Worm (Caenorhabditis elegans) whole organism, L4 larva: ENCODE results near the gene Y6G8.8.
"Not testable (repeated sequence)": the region's sequence is repeated elsewhere in the genome, so short reads cannot be mapped to it uniquely, and the experiment has no call there.

ENCODE experiments used
- F10B5.3 ChIP-seq: sonication (generic microtip); optimal IDR thresholded peaks from 2 replicates; lab custom pipeline; 2016; ENCODE audit warnings: mild to moderate bottlenecking, missing genetic modification characterization, missing compliant biosample characterization
- F37D6.2 ChIP-seq: sonication (generic microtip); optimal IDR thresholded peaks from 2 replicates; lab custom pipeline; 2016; ENCODE audit warnings: mild to moderate bottlenecking, missing genetic modification characterization, missing compliant biosample characterization
- ZK337.2 ChIP-seq: fragments of 200-800 bp; sonication (Bioruptor generic); IDR thresholded peaks from 2 replicates; pipeline ENCODE4 v1.3.6; 2022; ENCODE audit warnings: missing genetic modification reagents, missing genetic modification characterization, missing compliant biosample characterization
- aha-1 ChIP-seq: fragments of 150-350 bp; peaks from one replicate; lab custom pipeline; 2014; ENCODE audit warnings: missing biosample characterization, missing genetic modification characterization
- ceh-20 ChIP-seq: fragments of 200-800 bp; sonication (Bioruptor generic); IDR thresholded peaks from 2 replicates; pipeline ENCODE4 v1.3.6; 2022; ENCODE audit warnings: missing genetic modification reagents, missing genetic modification characterization, missing compliant biosample characterization
- ceh-32 ChIP-seq: sonication (generic microtip); optimal IDR thresholded peaks from 2 replicates; lab custom pipeline; 2016; ENCODE audit warnings: mild to moderate bottlenecking, missing genetic modification characterization, missing compliant biosample characterization; ENCODE audit not compliant: poor library complexity
- ceh-82 ChIP-seq: sonication (generic microtip); optimal IDR thresholded peaks from 2 replicates; lab custom pipeline; 2017; ENCODE audit warnings: missing biosample characterization, missing genetic modification characterization
- ctbp-1 ChIP-seq: fragments of 200-800 bp; sonication (Bioruptor generic); IDR thresholded peaks from 2 replicates; pipeline ENCODE4 v1.3.6; 2022; ENCODE audit warnings: missing genetic modification reagents, missing genetic modification characterization, missing compliant biosample characterization
- daf-16 ChIP-seq, 3 experiments: sonication (generic microtip); optimal IDR thresholded peaks; 2 replicates each; lab custom pipeline; 2016 to 2017; ENCODE audit warnings: missing genetic modification characterization in 3 of 3, missing genetic modification reagents in 3 of 3, mild to moderate bottlenecking in 2 of 3, missing compliant biosample characterization in 2 of 3, missing biosample characterization in 1 of 3, moderate library complexity in 1 of 3
- dpl-1 ChIP-seq: fragments of 150-350 bp; optimal IDR thresholded peaks from 2 replicates; lab custom pipeline; 2014; ENCODE audit warnings: missing biosample characterization, missing genetic modification reagents, missing genetic modification characterization
- dve-1 ChIP-seq: sonication (generic microtip); optimal IDR thresholded peaks from 2 replicates; lab custom pipeline; 2017; ENCODE audit warnings: antibody characterized with exemption, mild to moderate bottlenecking, missing genetic modification characterization, missing compliant biosample characterization; ENCODE audit not compliant: insufficient read depth
- fkh-10 ChIP-seq: fragments of 150-350 bp; optimal IDR thresholded peaks from 2 replicates; lab custom pipeline; 2014; ENCODE audit warnings: missing biosample characterization, missing genetic modification reagents, missing genetic modification characterization
- hif-1 ChIP-seq, 2 experiments: sonication (generic microtip); optimal IDR thresholded peaks; 2 replicates each; lab custom pipeline; 2016 to 2017; ENCODE audit warnings: missing compliant biosample characterization in 2 of 2, missing genetic modification characterization in 2 of 2, missing genetic modification reagents in 2 of 2, missing genotype in 2 of 2, mild to moderate bottlenecking in 1 of 2
- hlh-30 ChIP-seq: sonication (generic microtip); optimal IDR thresholded peaks from 2 replicates; lab custom pipeline; 2017; ENCODE audit warnings: antibody characterized with exemption, mild to moderate bottlenecking, missing genetic modification characterization, missing compliant biosample characterization; ENCODE audit not compliant: insufficient read depth
- lin-15B ChIP-seq: fragments of 150-350 bp; sonication (generic microtip); optimal IDR thresholded peaks from 3 replicates; lab custom pipeline; 2014; ENCODE audit warnings: missing biosample characterization, missing genetic modification characterization
- lin-38 ChIP-seq: fragments of 200-800 bp; sonication (Bioruptor generic); IDR thresholded peaks from 2 replicates; pipeline ENCODE4 v1.3.6; 2022; ENCODE audit warnings: missing genetic modification reagents, missing genetic modification characterization, missing compliant biosample characterization
- madf-5 ChIP-seq, 2 experiments: fragments of 200-800 bp; sonication (Bioruptor generic); IDR thresholded peaks; 2 replicates each; pipeline ENCODE4 v1.3.6; 2022; ENCODE audit warnings: missing compliant biosample characterization in 2 of 2, missing genetic modification characterization in 2 of 2
- madf-9 ChIP-seq: fragments of 200-800 bp; sonication (Bioruptor generic); conservative IDR thresholded peaks from 2 replicates; pipeline ENCODE4 v1.3.6; 2022; ENCODE audit warnings: missing genetic modification reagents, missing genetic modification characterization, missing compliant biosample characterization
- mep-1 ChIP-seq: fragments of 150-350 bp; sonication (generic microtip); optimal IDR thresholded peaks from 3 replicates; lab custom pipeline; 2014; ENCODE audit warnings: missing biosample characterization, missing genetic modification characterization
- mes-2 ChIP-seq: sonication (generic microtip); optimal IDR thresholded peaks from 2 replicates; lab custom pipeline; 2016; ENCODE audit warnings: missing genotype, mild to moderate bottlenecking, missing genetic modification characterization, missing compliant biosample characterization; ENCODE audit not compliant: poor library complexity, severe bottlenecking
- nhr-102 ChIP-seq: sonication (generic microtip); optimal IDR thresholded peaks from 2 replicates; lab custom pipeline; 2016; ENCODE audit warnings: mild to moderate bottlenecking, missing genetic modification characterization, moderate library complexity, missing compliant biosample characterization
- nhr-25 ChIP-seq: sonication (generic microtip); optimal IDR thresholded peaks from 2 replicates; lab custom pipeline; 2017; ENCODE audit warnings: missing genetic modification characterization, mild to moderate bottlenecking, missing compliant biosample characterization, antibody characterized with exemption, moderate library complexity, borderline replicate concordance; ENCODE audit not compliant: insufficient read depth
- nhr-76 ChIP-seq: fragments of 150-350 bp; optimal IDR thresholded peaks from 2 replicates; lab custom pipeline; 2014; ENCODE audit warnings: missing biosample characterization, missing genetic modification characterization
- nhr-77 ChIP-seq: fragments of 150-350 bp; optimal IDR thresholded peaks from 2 replicates; lab custom pipeline; 2014; ENCODE audit warnings: missing biosample characterization, missing genetic modification characterization
- pha-4 ChIP-seq, 2 experiments: fragments of 150-350 bp in 1 of 2; fragments of 200-800 bp in 1 of 2; sonication (Bioruptor generic) in 1 of 2; IDR thresholded peaks in 1 of 2; optimal IDR thresholded peaks in 1 of 2; 2 replicates each; pipeline versions ENCODE4 v1.3.6 to Lab custom; 2014 to 2022; ENCODE audit warnings: missing genetic modification characterization in 2 of 2, missing genetic modification reagents in 2 of 2, missing biosample characterization in 1 of 2, missing compliant biosample characterization in 1 of 2
- pqm-1 ChIP-seq: sonication (generic microtip); optimal IDR thresholded peaks from 2 replicates; lab custom pipeline; 2017; ENCODE audit warnings: missing biosample characterization, missing genetic modification characterization
- rbr-2 ChIP-seq: sonication (generic microtip); optimal IDR thresholded peaks from 2 replicates; lab custom pipeline; 2016; ENCODE audit warnings: missing genotype, missing genetic modification characterization, missing compliant biosample characterization
- sdz-12 ChIP-seq: fragments of 200-800 bp; sonication (Bioruptor generic); optimal IDR thresholded peaks from 2 replicates; lab custom pipeline; 2018; ENCODE audit warnings: mild to moderate bottlenecking, missing genetic modification characterization, missing compliant biosample characterization
- set-16 ChIP-seq: fragments of 200-800 bp; sonication (Bioruptor generic); IDR thresholded peaks from 2 replicates; pipeline ENCODE4 v1.3.6; 2022; ENCODE audit warnings: missing genetic modification reagents, missing genetic modification characterization, missing compliant biosample characterization
- tra-1 ChIP-seq: fragments of 200-800 bp; sonication (Bioruptor generic); IDR thresholded peaks from 2 replicates; pipeline ENCODE4 v1.3.6; 2022; ENCODE audit warnings: missing genetic modification reagents, missing genetic modification characterization, missing compliant biosample characterization
- unc-130 ChIP-seq: sonication (generic microtip); optimal IDR thresholded peaks from 2 replicates; lab custom pipeline; 2016; ENCODE audit warnings: missing genetic modification reagents, missing genetic modification characterization, missing compliant biosample characterization
- zag-1 ChIP-seq: fragments of 150-350 bp; optimal IDR thresholded peaks from 2 replicates; lab custom pipeline; 2014; ENCODE audit warnings: missing biosample characterization, missing genetic modification characterization
- zip-11 ChIP-seq: fragments of 200-800 bp; sonication (Bioruptor generic); IDR thresholded peaks from 2 replicates; pipeline ENCODE4 v1.3.6; 2022; ENCODE audit warnings: missing genetic modification characterization, missing compliant biosample characterization
- ztf-11 ChIP-seq: fragments of 150-350 bp; optimal IDR thresholded peaks from 2 replicates; lab custom pipeline; 2014; ENCODE audit warnings: missing biosample characterization, missing genetic modification characterization

Y6G8.8 gene

DNA sequence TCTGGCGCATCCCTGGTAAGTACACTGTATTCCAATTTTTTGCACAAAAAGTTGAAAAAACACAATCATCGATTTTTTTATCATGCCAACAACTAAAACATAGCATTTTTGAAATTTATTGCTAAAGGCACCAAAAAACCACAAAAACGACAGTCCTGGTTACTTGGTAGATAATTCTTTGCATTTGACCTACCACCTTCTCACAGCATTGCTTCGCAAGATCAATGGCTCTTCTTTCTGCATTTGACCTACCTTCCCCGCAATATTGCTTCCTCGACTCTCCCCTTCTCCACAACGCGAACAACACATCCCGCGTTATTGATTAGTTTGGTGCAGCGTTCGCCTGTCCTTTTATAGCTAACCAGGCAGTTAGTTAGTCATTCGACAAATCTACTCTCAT is 18.8 kb upstream of the Y6G8.8 start, which contains the start of gene ztf-25:
TSS of gene ztf-25 (plus strand) at position 301 of the 400 bp plus-strand sequence.
- TF ChIP-seq unc-130 (GFP tag; lab: Kevin White, UChicago) (no peak), sdz-12 (GFP tag; lab: Kevin White, UChicago) (no peak), zag-1 (tag; lab: Kevin White, UChicago) (no peak), nhr-25 (tag; lab: Kevin White, UChicago) (no peak), fkh-10 (no peak), ceh-32 (tag; lab: Kevin White, UChicago) (no peak), madf-9 (GFP tag; lab: Robert Waterston, UW) (no peak), ZK337.2 (no peak), nhr-102 (tag; lab: Kevin White, UChicago) (no peak), aha-1 (no peak)

DNA sequence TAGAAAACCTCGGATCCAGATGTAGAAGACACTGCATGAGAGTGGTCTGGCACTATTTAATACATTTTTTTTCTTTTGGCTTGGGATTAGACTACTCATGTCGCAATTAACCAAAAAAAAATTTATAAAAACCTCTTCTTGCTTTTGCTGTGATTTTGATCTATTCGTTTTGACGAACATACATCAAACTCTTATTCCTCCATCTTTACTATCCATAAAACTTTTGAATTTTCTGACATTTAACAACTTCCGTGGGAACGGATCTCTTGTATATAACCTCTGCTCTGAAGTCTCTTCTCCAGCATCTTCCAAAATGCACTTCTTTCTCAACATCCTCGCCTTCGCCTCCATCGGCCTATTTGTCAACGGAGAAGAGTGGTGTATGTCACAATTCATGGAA is 14.3 kb upstream of the Y6G8.8 start, which contains the start of gene Y6G8.16:
TSS of gene Y6G8.16 (plus strand) at position 301 of the 400 bp plus-strand sequence.
- TF ChIP-seq madf-9 (GFP tag; lab: Robert Waterston, UW); dpl-1; daf-16 (GFP tag; optimal IDR thresholded peaks at IDR 0.05; lab: Kevin White, UChicago); daf-16 (tag; optimal IDR thresholded peaks at IDR 0.05; lab: Kevin White, UChicago): not testable (repeated sequence)

DNA sequence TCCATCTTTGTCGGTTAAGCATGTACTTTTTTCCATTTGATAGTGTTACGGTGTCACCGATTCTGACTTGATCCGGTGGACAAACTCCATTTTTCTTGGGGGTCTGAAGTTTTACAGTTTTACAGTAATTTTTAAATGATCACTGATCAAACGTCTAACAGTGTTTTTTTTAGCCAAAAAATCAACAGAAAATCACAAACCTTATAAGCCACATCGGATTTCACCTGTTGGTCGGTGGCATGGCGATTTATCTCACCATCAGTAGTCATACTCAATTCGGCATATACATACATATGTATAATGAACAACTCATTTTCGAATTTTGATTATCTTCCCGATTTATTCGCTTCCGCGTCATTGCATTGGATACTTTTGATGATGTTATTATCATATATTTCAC is 12.6 kb upstream of the Y6G8.8 start, which contains the start of gene srz-91:
TSS of gene srz-91 (plus strand) at position 301 of the 400 bp plus-strand sequence.
- TF ChIP-seq set-16 (GFP tag; lab: Robert Waterston, UW): no peak
- no peak for TF ChIP-seq pha-4 (GFP tag; IDR thresholded peaks at IDR 0.05; lab: Robert Waterston, UW)
- no peak for TF ChIP-seq pha-4 (tag; optimal IDR thresholded peaks at IDR 0.05; lab: Kevin White, UChicago)
- no peak for TF ChIP-seq tra-1 (GFP tag; lab: Robert Waterston, UW)
- no peak for TF ChIP-seq ztf-11 (tag; lab: Kevin White, UChicago)
- no peak for TF ChIP-seq fkh-10
- TF ChIP-seq pqm-1 (tag; lab: Kevin White, UChicago): no peak
- TF ChIP-seq daf-16 (GFP tag; optimal IDR thresholded peaks at IDR 0.05; lab: Kevin White, UChicago): no peak
- TF ChIP-seq daf-16 (tag; optimal IDR thresholded peaks at IDR 0.05; lab: Kevin White, UChicago): no peak
- TF ChIP-seq lin-15B: no peak
- TF ChIP-seq hlh-30 (tag; lab: Kevin White, UChicago): no peak
- no peak for TF ChIP-seq nhr-76 (tag; lab: Kevin White, UChicago)
- no peak for TF ChIP-seq lin-38

DNA sequence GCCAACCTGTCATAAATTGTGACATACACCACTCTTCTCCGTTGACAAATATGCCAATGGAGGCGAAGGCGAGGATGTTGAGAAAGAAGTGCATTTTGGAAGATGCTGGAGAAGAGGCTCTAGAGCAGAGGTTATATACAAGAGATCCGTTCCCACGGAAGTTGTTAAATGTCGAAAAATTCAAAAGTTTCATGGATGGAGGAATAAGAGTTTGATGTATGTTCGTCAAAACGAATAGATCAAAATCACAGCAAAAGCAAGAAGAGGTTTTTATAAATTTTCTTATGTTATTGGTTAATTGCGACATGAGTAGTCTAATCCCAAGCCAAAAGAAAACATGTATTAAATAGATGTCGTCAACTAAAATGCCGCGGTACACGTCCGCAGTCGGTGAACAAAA is 9.9 kb upstream of the Y6G8.8 start, which contains the start of gene Y6G8.15:
TSS of gene Y6G8.15 (minus strand) at position 101 of the 400 bp plus-strand sequence.
- TF ChIP-seq F10B5.3 (tag; lab: Kevin White, UChicago); madf-5 (GFP tag; IDR thresholded peaks at IDR 0.05; lab: Robert Waterston, UW); mep-1 (tag; lab: Kevin White, UChicago): not testable (repeated sequence)

DNA sequence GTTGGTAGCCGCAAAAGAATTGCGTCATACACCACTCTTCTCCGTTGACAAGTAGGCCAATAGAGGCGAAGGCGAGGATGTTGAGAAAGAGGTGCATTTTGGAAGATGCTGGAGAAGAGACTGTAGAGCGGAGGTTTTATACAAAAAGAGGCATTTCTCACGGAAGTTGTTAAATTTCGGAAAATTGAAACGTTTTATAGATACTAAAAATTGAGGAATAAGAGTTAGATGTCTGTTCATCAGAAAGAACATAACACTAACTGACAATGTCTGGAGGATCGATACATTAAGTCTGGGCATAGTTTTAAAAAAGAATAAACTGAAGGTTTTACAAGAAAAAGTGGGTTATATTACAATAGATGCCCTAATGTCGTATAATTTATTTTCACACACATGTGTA is 6.1 kb upstream of the Y6G8.8 start, which contains the start of gene Y6G8.14:
TSS of gene Y6G8.14 (minus strand) at position 101 of the 400 bp plus-strand sequence.
- no peak for TF ChIP-seq ctbp-1 (GFP tag; lab: Robert Waterston, UW)
- no peak for TF ChIP-seq fkh-10
- no peak for TF ChIP-seq zip-11
- TF ChIP-seq rbr-2 (tag; lab: Kevin White, UChicago): no peak
- no peak for TF ChIP-seq ceh-20 (GFP tag; lab: Robert Waterston, UW)
- TF ChIP-seq nhr-77 (tag; lab: Kevin White, UChicago): no peak
- TF ChIP-seq hif-1 (tag; optimal IDR thresholded peaks at IDR 0.05; lab: Kevin White, UChicago): no peak
- no peak for TF ChIP-seq set-16 (GFP tag; lab: Robert Waterston, UW)
- TF ChIP-seq ceh-82 (tag; lab: Kevin White, UChicago): no peak
- TF ChIP-seq F37D6.2 (tag; lab: Kevin White, UChicago): no peak
- no peak for TF ChIP-seq mes-2
- TF ChIP-seq dve-1 (tag; lab: Kevin White, UChicago): no peak
